Worm (Caenorhabditis elegans): ENCODE results near the gene ska-3.

The ska-3 gene

ce11 chrIII:5719832-5720194 lies 41.0 kb upstream of the ska-3 start:
- TF ChIP-seq lsy-2 (tag; optimal IDR thresholded peaks at IDR 0.05) (peak; percentile 8 to 18), sem-4 (tag; optimal IDR thresholded peaks at IDR 0.05) (no peak), gmeb-1 (tag; optimal IDR thresholded peaks at IDR 0.05) (peak; percentile 35)

DNA sequence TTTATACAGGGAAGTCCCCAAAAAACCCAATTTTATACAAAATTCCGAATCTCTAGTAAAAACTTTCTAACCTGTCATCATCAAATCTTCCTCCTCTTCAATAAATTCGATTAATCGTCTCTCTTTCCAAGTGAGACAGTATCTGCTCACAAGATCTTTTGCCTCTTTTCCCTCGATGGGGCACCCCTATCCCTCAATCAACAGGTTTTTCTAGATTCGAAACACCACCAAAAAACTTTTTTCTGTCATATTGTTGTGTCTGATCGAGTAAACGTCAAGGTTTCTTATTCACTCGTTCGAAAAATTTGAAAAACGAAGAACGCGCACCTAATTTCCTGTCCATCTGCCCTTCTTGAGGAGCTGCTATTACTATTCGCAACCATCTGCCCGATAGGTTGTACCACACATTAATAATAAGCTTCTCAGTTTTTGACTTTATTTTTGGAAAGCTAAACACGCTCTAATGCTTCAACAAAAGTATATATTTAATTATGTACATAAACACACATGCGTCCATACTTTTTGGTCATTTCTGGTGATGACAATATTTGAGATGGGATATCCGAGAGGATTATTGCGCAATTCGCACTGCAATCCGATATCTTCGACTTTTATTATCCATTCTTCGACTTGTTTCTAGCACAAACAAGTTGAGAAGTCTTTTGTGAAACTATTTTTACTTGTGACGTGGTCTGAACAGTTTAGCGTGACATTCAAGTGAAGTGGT lies 40.5 kb upstream of the ska-3 start:
- TF ChIP-seq ceh-16 (tag; optimal IDR thresholded peaks at IDR 0.05) (peak; percentile 80), lsy-2 (tag; optimal IDR thresholded peaks at IDR 0.05) (no peak), snpc-4 (tag; optimal IDR thresholded peaks at IDR 0.05) (no peak)

DNA sequence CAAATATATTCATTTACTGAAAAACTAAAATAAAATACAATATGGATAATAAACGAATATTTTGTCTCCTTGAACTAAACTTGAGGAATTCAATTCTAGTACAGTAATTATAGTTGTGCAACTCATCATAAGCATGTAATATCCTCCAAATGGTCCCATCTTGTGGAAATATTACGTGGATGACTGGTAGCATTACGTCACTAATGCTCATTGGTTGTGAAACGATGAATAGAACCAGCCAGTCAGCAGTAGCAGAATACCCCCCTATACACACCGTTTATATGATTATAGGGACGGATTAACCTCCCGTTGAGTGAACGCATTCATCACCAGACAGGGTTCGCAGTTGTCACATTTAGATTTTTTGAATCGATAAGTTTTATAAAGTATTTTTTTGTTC lies 39.6 kb upstream of the ska-3 start:
- TF ChIP-seq nhr-129 (tag; optimal IDR thresholded peaks at IDR 0.05): no peak
- TF ChIP-seq ceh-16 (tag; optimal IDR thresholded peaks at IDR 0.05): peak; percentile 4

ce11 chrIII:5717173-5717748 lies 38.5 kb upstream of the ska-3 start:
- TF ChIP-seq dmd-4 (tag; optimal IDR thresholded peaks at IDR 0.05) (no peak), ama-1 (optimal IDR thresholded peaks at IDR 0.05) (peak; percentile 28), F13H6.1 (tag; optimal IDR thresholded peaks at IDR 0.05) (no peak), nhr-21 (tag; optimal IDR thresholded peaks at IDR 0.05) (no peak)

DNA sequence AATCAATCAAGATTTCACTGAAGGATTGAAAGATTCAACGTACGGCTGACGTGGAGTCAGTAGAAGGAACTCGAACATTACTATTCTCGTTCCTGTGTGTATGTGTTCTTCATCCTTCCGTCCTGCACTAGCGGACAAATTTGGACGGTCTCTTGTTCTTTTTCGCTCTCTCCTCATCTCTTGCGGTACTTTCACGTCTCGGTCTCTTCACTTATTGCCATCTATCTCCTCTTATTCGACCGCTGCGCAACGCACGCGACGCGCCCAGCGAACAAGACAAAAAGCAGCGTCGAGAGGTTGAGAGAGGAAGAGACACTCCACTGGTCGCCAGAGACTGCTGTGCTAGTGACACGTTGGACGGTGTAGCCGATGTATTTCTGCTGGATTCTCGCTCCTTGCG lies 36.7 kb upstream of the ska-3 start:
- TF ChIP-seq egl-27 (tag; optimal IDR thresholded peaks at IDR 0.05) (peak; percentile 26), nhr-237 (tag; optimal IDR thresholded peaks at IDR 0.05) (no peak), lin-13 (GFP tag; optimal IDR thresholded peaks at IDR 0.05) (peak; percentile 12), sma-3 (GFP tag; optimal IDR thresholded peaks at IDR 0.05) (peak; percentile 34), alr-1 (tag; optimal IDR thresholded peaks at IDR 0.05) (no peak), nhr-6 (tag; optimal IDR thresholded peaks at IDR 0.05) (no peak), R02D3.7 (tag; optimal IDR thresholded peaks at IDR 0.05) (no peak), sem-4 (tag; optimal IDR thresholded peaks at IDR 0.05) (peak; percentile 62), ama-1 (optimal IDR thresholded peaks at IDR 0.05) (no peak), nhr-129 (tag; optimal IDR thresholded peaks at IDR 0.05) (peak; percentile 88), mdl-1 (tag; optimal IDR thresholded peaks at IDR 0.05) (peak; percentile 63 to 68), sma-9 (GFP tag; optimal IDR thresholded peaks at IDR 0.05) (no peak), sma-9 (tag; optimal IDR thresholded peaks at IDR 0.05) (no peak), aly-2 (tag; optimal IDR thresholded peaks at IDR 0.05) (no peak), lin-11 (tag; optimal IDR thresholded peaks at IDR 0.05) (peak; percentile 84), skn-1 (tag; optimal IDR thresholded peaks at IDR 0.05) (no peak), C34F6.9 (tag; optimal IDR thresholded peaks at IDR 0.05) (peak; percentile 87), elt-1 (tag; optimal IDR thresholded peaks at IDR 0.05) (no peak), ztf-4 (tag; optimal IDR thresholded peaks at IDR 0.05) (peak; percentile 7), lsy-2 (tag; optimal IDR thresholded peaks at IDR 0.05) (peak in 1 of 2 experiments; percentile 64), F13H6.1 (tag; optimal IDR thresholded peaks at IDR 0.05) (peak; percentile 75), blmp-1 (tag; optimal IDR thresholded peaks at IDR 0.05; ENCODE audit: insufficient read depth) (peak; percentile 24), ceh-16 (tag; optimal IDR thresholded peaks at IDR 0.05) (no peak), nhr-21 (tag; optimal IDR thresholded peaks at IDR 0.05) (peak; percentile 73), mab-5 (tag; optimal IDR thresholded peaks at IDR 0.05) (no peak), Y55F3AM.14 (GFP tag; optimal IDR thresholded peaks at IDR 0.05) (peak; percentile 70), snpc-4 (tag; optimal IDR thresholded peaks at IDR 0.05) (peak; percentile 26), dmd-4 (tag; optimal IDR thresholded peaks at IDR 0.05) (no peak), nhr-12 (tag; optimal IDR thresholded peaks at IDR 0.05) (no peak), crh-2 (tag; optimal IDR thresholded peaks at IDR 0.05) (peak; percentile 51), unc-55 (GFP tag; optimal IDR thresholded peaks at IDR 0.05) (peak; percentile 83), fos-1 (tag; optimal IDR thresholded peaks at IDR 0.05) (peak; percentile 54), ztf-11 (tag; optimal IDR thresholded peaks at IDR 0.05) (no peak), nhr-25 (tag; optimal IDR thresholded peaks at IDR 0.05) (peak; percentile 60)

All from whole organism, L2 larva.